Worm (Caenorhabditis elegans) whole organism, L3 larva: Measurements from ENCODE around the gene C10A4.10.

Experiments
- ama-1 ChIP-seq: fragments of 150-350 bp; optimal IDR thresholded peaks from 2 replicates; lab custom pipeline; 2018
- egl-27 ChIP-seq: sonication (generic microtip); optimal IDR thresholded peaks from 4 replicates; lab custom pipeline; 2017; ENCODE audit warnings: missing biosample characterization, missing genetic modification reagents, missing genetic modification characterization
- fos-1 ChIP-seq: fragments of 150-350 bp; optimal IDR thresholded peaks from 2 replicates; lab custom pipeline; 2014; ENCODE audit warnings: missing biosample characterization, missing genetic modification characterization
- lin-15B ChIP-seq: fragments of 150-350 bp; optimal IDR thresholded peaks from 2 replicates; lab custom pipeline; 2014; ENCODE audit warnings: missing biosample characterization, missing genetic modification characterization
- nhr-11 ChIP-seq: fragments of 150-350 bp; optimal IDR thresholded peaks from 2 replicates; lab custom pipeline; 2014; ENCODE audit warnings: missing biosample characterization, missing genetic modification characterization
- nhr-12 ChIP-seq: fragments of 150-350 bp; optimal IDR thresholded peaks from 2 replicates; lab custom pipeline; 2014; ENCODE audit warnings: missing biosample characterization, missing genetic modification characterization

DNA sequence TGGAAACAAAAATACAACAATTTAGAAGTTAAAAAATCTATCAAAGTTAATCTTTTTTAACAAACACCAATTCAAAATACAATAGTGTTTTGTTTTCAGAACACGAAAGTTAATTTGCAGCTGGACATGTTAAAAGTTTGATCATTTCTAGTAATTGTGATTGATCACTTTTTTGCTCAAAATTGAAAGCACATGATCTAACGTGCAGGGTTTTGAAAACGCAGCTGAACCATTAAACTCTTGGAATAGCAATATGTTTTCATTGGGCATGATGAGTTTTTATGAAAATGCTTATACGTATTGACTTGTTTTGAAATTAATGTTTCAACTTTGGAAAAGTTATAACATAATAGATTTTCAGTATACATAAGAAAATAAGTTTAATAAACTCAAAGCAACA is 48.7 kb downstream of the C10A4.10 start:
- TF ChIP-seq egl-27 (tag; lab: Kevin White, UChicago) (no peak), ama-1 (lab: Kevin White, UChicago) (no peak), nhr-11 (tag; lab: Kevin White, UChicago) (no peak), nhr-12 (tag; lab: Kevin White, UChicago) (no peak), lin-15B (tag; lab: Kevin White, UChicago) (no peak), fos-1 (tag; lab: Kevin White, UChicago) (no peak)
